Worm (Caenorhabditis elegans) whole organism, late embryonic: ENCODE data around the gene set-22.

Source experiments
- C08G9.2 ChIP-seq: sonication (generic microtip); optimal IDR thresholded peaks from 2 replicates; lab custom pipeline; 2016; ENCODE audit warnings: mild to moderate bottlenecking, missing genetic modification characterization, moderate library complexity, missing compliant biosample characterization
- K09A11.1 ChIP-seq: sonication (generic microtip); optimal IDR thresholded peaks from 2 replicates; lab custom pipeline; 2017; ENCODE audit warnings: antibody characterized with exemption, mild to moderate bottlenecking, missing genetic modification characterization, missing compliant biosample characterization; ENCODE audit not compliant: insufficient read depth
- Y22D7AL.16 ChIP-seq: sonication (generic microtip); optimal IDR thresholded peaks from 2 replicates; lab custom pipeline; 2016; ENCODE audit warnings: missing genetic modification characterization, missing compliant biosample characterization
- ahr-1 ChIP-seq: sonication (generic microtip); optimal IDR thresholded peaks from 2 replicates; lab custom pipeline; 2016; ENCODE audit warnings: missing genetic modification characterization, missing compliant biosample characterization
- ama-1 ChIP-seq: fragments of 150-350 bp; optimal IDR thresholded peaks from 2 replicates; lab custom pipeline; 2014
- ceh-18 ChIP-seq: sonication (generic microtip); optimal IDR thresholded peaks from 2 replicates; lab custom pipeline; 2016; ENCODE audit warnings: missing genetic modification characterization, missing compliant biosample characterization
- ceh-2 ChIP-seq: sonication (generic microtip); optimal IDR thresholded peaks from 2 replicates; lab custom pipeline; 2016; ENCODE audit warnings: missing genotype, missing genetic modification characterization, missing compliant biosample characterization
- ceh-22 ChIP-seq: sonication (generic microtip); optimal IDR thresholded peaks from 2 replicates; lab custom pipeline; 2017; ENCODE audit warnings: missing biosample characterization, missing genetic modification characterization
- ceh-30 ChIP-seq: fragments of 150-350 bp; optimal IDR thresholded peaks from 2 replicates; lab custom pipeline; 2014; ENCODE audit warnings: missing biosample characterization, missing genetic modification characterization
- ceh-45 ChIP-seq: fragments of 200-800 bp; sonication (Bioruptor generic); IDR thresholded peaks from 2 replicates; pipeline ENCODE4 v1.3.6; 2022; ENCODE audit warnings: missing genetic modification reagents, missing genetic modification characterization, missing compliant biosample characterization
- che-1 ChIP-seq: sonication (generic microtip); optimal IDR thresholded peaks from 2 replicates; lab custom pipeline; 2016; ENCODE audit warnings: mild to moderate bottlenecking, missing genetic modification characterization, missing compliant biosample characterization
- dmd-4 ChIP-seq: sonication (generic microtip); optimal IDR thresholded peaks from 2 replicates; lab custom pipeline; 2016; ENCODE audit warnings: borderline replicate concordance, missing genetic modification characterization, missing compliant biosample characterization
- dve-1 ChIP-seq: sonication (generic microtip); optimal IDR thresholded peaks from 2 replicates; lab custom pipeline; 2017; ENCODE audit warnings: antibody characterized with exemption, mild to moderate bottlenecking, missing genetic modification characterization, missing compliant biosample characterization
- elt-2 ChIP-seq: sonication (generic microtip); optimal IDR thresholded peaks from 2 replicates; lab custom pipeline; 2016; ENCODE audit warnings: missing genetic modification reagents, missing genetic modification characterization, missing compliant biosample characterization
- ets-4 ChIP-seq: sonication (generic microtip); optimal IDR thresholded peaks from 2 replicates; lab custom pipeline; 2016; ENCODE audit warnings: missing genetic modification characterization, missing compliant biosample characterization
- eyg-1 ChIP-seq: sonication (generic microtip); optimal IDR thresholded peaks from 2 replicates; lab custom pipeline; 2016; ENCODE audit warnings: missing genotype, missing genetic modification characterization, missing compliant biosample characterization
- fkh-10 ChIP-seq: fragments of 150-350 bp; optimal IDR thresholded peaks from 2 replicates; lab custom pipeline; 2014; ENCODE audit warnings: missing biosample characterization, missing genetic modification reagents, missing genetic modification characterization
- fkh-6 ChIP-seq: sonication (generic microtip); optimal IDR thresholded peaks from 2 replicates; lab custom pipeline; 2016; ENCODE audit warnings: missing genetic modification characterization, missing compliant biosample characterization
- hlh-13 ChIP-seq: fragments of 200-800 bp; sonication (Bioruptor generic); optimal IDR thresholded peaks from 2 replicates; lab custom pipeline; 2018; ENCODE audit warnings: mild to moderate bottlenecking, missing genetic modification characterization, missing compliant biosample characterization
- hlh-15 ChIP-seq: sonication (generic microtip); optimal IDR thresholded peaks from 2 replicates; lab custom pipeline; 2016; ENCODE audit warnings: missing genetic modification characterization, missing compliant biosample characterization
- hlh-30 ChIP-seq: sonication (generic microtip); optimal IDR thresholded peaks from 2 replicates; lab custom pipeline; 2017; ENCODE audit warnings: antibody characterized with exemption, missing genetic modification characterization, missing compliant biosample characterization; ENCODE audit not compliant: insufficient read depth
- lim-6 ChIP-seq: sonication (generic microtip); optimal IDR thresholded peaks from 2 replicates; lab custom pipeline; 2016; ENCODE audit warnings: missing genetic modification characterization, missing compliant biosample characterization
- nfya-1 ChIP-seq: sonication (generic microtip); optimal IDR thresholded peaks from 2 replicates; lab custom pipeline; 2017; ENCODE audit warnings: missing genetic modification characterization, mild to moderate bottlenecking, missing compliant biosample characterization, antibody characterized with exemption, moderate library complexity
- nhr-11 ChIP-seq: fragments of 150-350 bp; optimal IDR thresholded peaks from 2 replicates; lab custom pipeline; 2014; ENCODE audit warnings: missing biosample characterization, missing genetic modification characterization
- npax-4 ChIP-seq: sonication (generic microtip); optimal IDR thresholded peaks from 2 replicates; lab custom pipeline; 2016; ENCODE audit warnings: missing genetic modification characterization, missing compliant biosample characterization
- pag-3 ChIP-seq: sonication (generic microtip); optimal IDR thresholded peaks from 2 replicates; lab custom pipeline; 2016; ENCODE audit warnings: missing compliant biosample characterization, missing genetic modification characterization, borderline replicate concordance
- pat-9 ChIP-seq: fragments of 200-800 bp; sonication (Bioruptor generic); optimal IDR thresholded peaks from 2 replicates; lab custom pipeline; 2018; ENCODE audit warnings: mild to moderate bottlenecking, missing genetic modification characterization, moderate library complexity, missing compliant biosample characterization
- pax-1 ChIP-seq: fragments of 150-350 bp; optimal IDR thresholded peaks from 2 replicates; lab custom pipeline; 2014; ENCODE audit warnings: missing biosample characterization, missing genetic modification characterization
- pha-2 ChIP-seq: sonication (generic microtip); optimal IDR thresholded peaks from 2 replicates; lab custom pipeline; 2017; ENCODE audit warnings: mild to moderate bottlenecking, missing genetic modification characterization, missing compliant biosample characterization
- pha-4 ChIP-seq: fragments of 150-350 bp; optimal IDR thresholded peaks from 2 replicates; lab custom pipeline; 2018; ENCODE audit warnings: missing biosample characterization, missing genetic modification reagents, missing genetic modification characterization
- pros-1 ChIP-seq: fragments of 150-350 bp; optimal IDR thresholded peaks from 2 replicates; lab custom pipeline; 2014; ENCODE audit warnings: missing biosample characterization, missing genetic modification reagents, missing genetic modification characterization
- ref-2 ChIP-seq: sonication (generic microtip); optimal IDR thresholded peaks from 2 replicates; lab custom pipeline; 2016; ENCODE audit warnings: missing genetic modification characterization, missing compliant biosample characterization
- sox-2 ChIP-seq: fragments of 200-800 bp; sonication (Bioruptor generic); IDR thresholded peaks from 2 replicates; pipeline ENCODE4 v1.3.6; 2022; ENCODE audit warnings: missing genetic modification reagents, missing genetic modification characterization, missing compliant biosample characterization
- sox-4 ChIP-seq: sonication (generic microtip); optimal IDR thresholded peaks from 2 replicates; lab custom pipeline; 2017; ENCODE audit warnings: mild to moderate bottlenecking, missing genetic modification characterization, inconsistent platforms, missing compliant biosample characterization
- syd-9 ChIP-seq: sonication (generic microtip); optimal IDR thresholded peaks from 2 replicates; lab custom pipeline; 2016; ENCODE audit warnings: mild to moderate bottlenecking, missing genetic modification characterization, moderate library complexity, missing compliant biosample characterization
- ttx-3 ChIP-seq: sonication (generic microtip); optimal IDR thresholded peaks from 2 replicates; lab custom pipeline; 2016; ENCODE audit warnings: missing genetic modification reagents, missing genetic modification characterization, missing compliant biosample characterization
- unc-3 ChIP-seq, 2 experiments: fragments of 200-800 bp in 1 of 2; sonication (Bioruptor generic) in 1 of 2; sonication (generic microtip) in 1 of 2; conservative IDR thresholded peaks in 1 of 2; optimal IDR thresholded peaks in 1 of 2; 2 replicates each; pipeline versions ENCODE4 v1.3.6 to Lab custom; 2016 to 2022; ENCODE audit warnings: missing compliant biosample characterization in 2 of 2, missing genetic modification characterization in 2 of 2, missing genetic modification reagents in 1 of 2
- unc-42 ChIP-seq: sonication (generic microtip); optimal IDR thresholded peaks from 2 replicates; lab custom pipeline; 2016; ENCODE audit warnings: missing genotype, missing genetic modification characterization, missing compliant biosample characterization
- unc-55 ChIP-seq: sonication (generic microtip); optimal IDR thresholded peaks from 2 replicates; lab custom pipeline; 2017; ENCODE audit warnings: missing biosample characterization, missing genetic modification reagents, missing genetic modification characterization
- unc-86 ChIP-seq: sonication (generic microtip); optimal IDR thresholded peaks from 2 replicates; lab custom pipeline; 2016; ENCODE audit warnings: missing genetic modification characterization, missing compliant biosample characterization

set-22 gene

DNA sequence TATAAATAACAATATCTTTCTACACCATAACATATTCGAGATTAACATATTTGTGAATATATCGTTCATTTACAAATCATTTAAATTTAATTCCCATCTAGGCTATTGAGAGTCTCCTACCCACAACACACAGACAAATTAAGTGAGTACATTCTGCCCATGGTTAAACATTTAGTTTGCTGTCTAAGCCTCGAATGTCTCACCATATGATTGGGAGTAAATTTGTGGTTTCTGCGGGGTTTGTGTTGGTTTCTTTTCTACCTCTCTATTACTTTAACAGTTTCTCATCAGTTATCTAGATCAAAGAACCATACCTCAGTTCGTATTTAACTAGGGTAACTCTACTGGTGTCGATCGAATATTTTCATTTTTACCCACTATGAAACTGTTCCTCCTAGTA is 38.3 kb upstream of the set-22 start, which contains the start of gene ugt-2:
Gene ugt-2 (plus strand): TSS at position 371 of the 400 bp plus-strand sequence.
- TF ChIP-seq C08G9.2 (tag; lab: Kevin White, UChicago) (no peak), unc-3 (GFP tag; conservative IDR thresholded peaks at IDR 0.05; lab: Robert Waterston, UW) (no peak), unc-3 (tag; optimal IDR thresholded peaks at IDR 0.05; lab: Kevin White, UChicago) (no peak), pax-1 (tag; lab: Kevin White, UChicago) (no peak)

DNA sequence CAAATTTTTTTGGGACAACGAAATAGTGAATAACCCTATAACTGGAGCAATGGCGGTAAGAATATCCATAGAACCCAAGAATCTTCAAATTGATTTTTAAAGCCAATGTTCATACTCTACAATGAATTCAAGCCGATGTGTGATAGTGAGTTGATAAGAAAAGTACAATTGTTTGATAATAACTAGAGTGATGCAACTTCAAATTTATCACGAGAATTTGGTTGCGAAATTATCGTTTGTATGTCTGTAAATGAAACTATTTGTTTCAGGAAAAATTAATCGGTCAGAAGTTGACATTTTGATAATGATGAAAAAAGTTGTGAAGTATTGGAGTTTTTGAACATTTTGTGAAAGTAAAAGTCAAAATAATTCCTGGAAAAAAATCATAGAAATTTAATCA is 37.4 kb upstream of the set-22 start:
- TF ChIP-seq dve-1 (tag; lab: Kevin White, UChicago) (no peak), hlh-15 (tag; lab: Kevin White, UChicago) (no peak), ceh-45 (GFP tag; lab: Robert Waterston, UW) (no peak), ttx-3 (tag; lab: Kevin White, UChicago) (no peak), elt-2 (peak; percentile 77), ets-4 (tag; lab: Kevin White, UChicago) (no peak), ref-2 (tag; lab: Kevin White, UChicago) (no peak), pros-1 (tag; lab: Kevin White, UChicago) (no peak), unc-3 (GFP tag; conservative IDR thresholded peaks at IDR 0.05; lab: Robert Waterston, UW) (no peak), unc-3 (tag; optimal IDR thresholded peaks at IDR 0.05; lab: Kevin White, UChicago) (no peak)

DNA sequence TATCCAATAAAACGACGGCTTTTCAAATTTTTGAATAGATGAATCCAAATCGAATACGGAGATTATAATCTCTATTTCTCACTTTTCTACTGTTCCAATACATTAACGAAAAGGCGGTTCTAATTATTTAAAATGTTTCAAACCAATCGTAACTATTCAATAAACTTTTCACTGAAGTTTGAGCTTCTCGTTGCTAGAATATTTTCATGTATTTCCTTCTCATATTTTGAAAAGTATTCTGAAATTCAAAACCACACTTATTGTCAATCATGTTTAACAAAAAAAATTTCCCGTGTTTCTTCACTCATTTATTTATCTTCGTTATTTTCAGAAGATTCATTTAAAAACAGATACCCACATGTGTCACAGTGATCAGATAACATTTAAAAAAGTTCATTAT is 33.9 kb upstream of the set-22 start, which contains the start of gene F15H10.8:
Gene F15H10.8 (minus strand): TSS at position 101 of the 400 bp plus-strand sequence.
- TF ChIP-seq unc-86 (tag; lab: Kevin White, UChicago) (no peak), ahr-1 (tag; lab: Kevin White, UChicago) (no peak), sox-2 (no peak), Y22D7AL.16 (tag; lab: Kevin White, UChicago) (no peak), dve-1 (tag; lab: Kevin White, UChicago) (no peak), ceh-22 (tag; lab: Kevin White, UChicago) (no peak), ceh-2 (no peak), dmd-4 (tag; lab: Kevin White, UChicago) (no peak), npax-4 (no peak), ceh-45 (GFP tag; lab: Robert Waterston, UW) (no peak), pha-4 (no peak), hlh-30 (no peak), sox-4 (tag; lab: Kevin White, UChicago) (no peak)

DNA sequence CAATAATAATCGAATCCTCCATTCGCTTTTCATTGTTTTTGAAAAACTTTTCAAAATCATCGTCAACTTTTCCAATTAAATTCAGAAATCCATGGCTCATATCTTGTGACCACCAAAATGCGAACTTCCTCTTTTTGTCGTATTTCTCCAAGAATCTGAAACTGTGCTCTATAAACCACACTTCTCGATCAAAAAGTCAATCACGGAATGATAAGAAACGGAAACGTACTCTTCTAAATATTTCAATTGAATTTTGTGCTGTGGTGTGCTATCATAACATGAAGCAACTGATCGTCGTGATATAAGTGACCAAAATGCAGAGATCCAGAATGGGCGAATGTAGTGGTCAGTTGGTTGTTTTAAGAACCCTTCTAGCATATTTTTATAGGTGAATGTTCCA is 32.0 kb upstream of the set-22 start:
- TF ChIP-seq K09A11.1 (tag; lab: Kevin White, UChicago), result no peak
- no peak for TF ChIP-seq fkh-6
- TF ChIP-seq unc-42 (tag; lab: Kevin White, UChicago), result no peak
- TF ChIP-seq syd-9 (tag; lab: Kevin White, UChicago), result no peak
- TF ChIP-seq pha-2 (tag; lab: Kevin White, UChicago), result no peak
- TF ChIP-seq pat-9 (tag; lab: Kevin White, UChicago), result no peak
- no peak for TF ChIP-seq ttx-3 (tag; lab: Kevin White, UChicago)
- no peak for TF ChIP-seq ceh-30 (tag; lab: Kevin White, UChicago)
- TF ChIP-seq hlh-13, result no peak
- TF ChIP-seq eyg-1 (tag; lab: Kevin White, UChicago), result no peak

DNA sequence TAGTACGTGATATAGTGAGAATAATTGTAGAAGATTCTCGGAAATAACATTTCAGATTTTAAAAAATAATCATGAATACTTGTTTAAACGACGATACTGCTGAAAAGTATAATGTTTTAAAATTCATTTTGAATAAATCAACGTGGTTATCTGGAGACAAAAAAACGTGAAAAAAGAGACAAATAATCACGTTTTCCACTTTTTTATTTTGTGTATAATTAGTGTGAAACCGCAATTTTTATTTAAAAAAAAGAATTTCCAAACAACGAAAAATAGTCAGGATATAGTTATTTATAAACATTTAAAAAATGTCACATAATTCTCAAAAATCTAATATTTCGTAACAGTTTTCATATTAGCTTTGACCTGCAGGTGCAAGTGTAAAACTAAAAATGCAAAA is 30.4 kb upstream of the set-22 start, which contains the start of gene F15H10.7:
Gene F15H10.7 (minus strand): TSS at position 101 of the 400 bp plus-strand sequence.
- TF ChIP-seq nfya-1 (tag; lab: Kevin White, UChicago), result no peak
- TF ChIP-seq pag-3, result no peak
- TF ChIP-seq elt-2, result no peak
- TF ChIP-seq sox-2, result no peak
- TF ChIP-seq lim-6, result no peak
- TF ChIP-seq nhr-11 (tag; lab: Kevin White, UChicago), result no peak
- no peak for TF ChIP-seq ets-4 (tag; lab: Kevin White, UChicago)
- no peak for TF ChIP-seq fkh-10 (GFP tag; lab: Kevin White, UChicago)
- TF ChIP-seq ama-1 (lab: Kevin White, UChicago), result no peak
- no peak for TF ChIP-seq ceh-18 (tag; lab: Kevin White, UChicago)
- no peak for TF ChIP-seq che-1
- no peak for TF ChIP-seq unc-55
